Fruit fly (Drosophila melanogaster) whole organism, prepupa: ENCODE data around the gene CG4766.

Experiments
- CG10631 ChIP-seq: fragments of 200-800 bp; sonication (Bioruptor generic); optimal IDR thresholded peaks from 2 replicates; lab custom pipeline; 2016; ENCODE audit warnings: missing biosample characterization, missing genetic modification characterization
- CG10669 ChIP-seq: fragments of 200-800 bp; sonication (Bioruptor generic); optimal IDR thresholded peaks from 3 replicates; lab custom pipeline; 2018; ENCODE audit warnings: missing biosample characterization, mild to moderate bottlenecking, missing genetic modification characterization, moderate library complexity
- CG11294 ChIP-seq: fragments of 200-800 bp; sonication (Bioruptor generic); IDR thresholded peaks from 2 replicates; pipeline ENCODE4 v1.3.6; 2022; ENCODE audit warnings: missing biosample characterization, missing genetic modification characterization
- CG11762 ChIP-seq: fragments of 200-800 bp; sonication (Bioruptor generic); optimal IDR thresholded peaks from 3 replicates; lab custom pipeline; 2016; ENCODE audit warnings: missing biosample characterization, missing genetic modification characterization; ENCODE audit not compliant: insufficient read depth
- CG11902 ChIP-seq: fragments of 200-800 bp; sonication (Bioruptor generic); optimal IDR thresholded peaks from 3 replicates; lab custom pipeline; 2016; ENCODE audit warnings: missing biosample characterization, missing genetic modification characterization
- CG15336 ChIP-seq: fragments of 200-800 bp; sonication (Bioruptor generic); IDR thresholded peaks from 2 replicates; pipeline ENCODE4 v1.3.6; 2022; ENCODE audit warnings: missing biosample characterization, missing genetic modification characterization
- CG1621 ChIP-seq: fragments of 200-800 bp; sonication (Bioruptor generic); optimal IDR thresholded peaks from 3 replicates; lab custom pipeline; 2018; ENCODE audit warnings: missing biosample characterization, mild to moderate bottlenecking, missing genetic modification characterization
- CG16779 ChIP-seq: fragments of 200-800 bp; sonication (Bioruptor generic); optimal IDR thresholded peaks from 3 replicates; lab custom pipeline; 2017; ENCODE audit warnings: missing biosample characterization, mild to moderate bottlenecking, missing genetic modification characterization
- CG32006 ChIP-seq: fragments of 200-800 bp; sonication (Bioruptor generic); optimal IDR thresholded peaks from 3 replicates; lab custom pipeline; 2017; ENCODE audit warnings: missing biosample characterization, mild to moderate bottlenecking, missing genetic modification characterization
- CG3919 ChIP-seq: fragments of 200-800 bp; sonication (Bioruptor generic); optimal IDR thresholded peaks from 3 replicates; lab custom pipeline; 2016; ENCODE audit warnings: missing biosample characterization, missing genetic modification characterization
- CG4318 ChIP-seq: fragments of 200-800 bp; sonication (Bioruptor generic); optimal IDR thresholded peaks from 3 replicates; lab custom pipeline; 2017; ENCODE audit warnings: missing biosample characterization, mild to moderate bottlenecking, missing genetic modification characterization
- CG6163 ChIP-seq: fragments of 200-800 bp; sonication (Bioruptor generic); IDR thresholded peaks from 3 replicates; pipeline ENCODE4 v1.3.6; 2022; ENCODE audit warnings: missing biosample characterization, missing genetic modification characterization
- CG6276 ChIP-seq: fragments of 200-800 bp; sonication (Bioruptor generic); optimal IDR thresholded peaks from 2 replicates; lab custom pipeline; 2017; ENCODE audit warnings: missing biosample characterization, mild to moderate bottlenecking, missing genetic modification characterization
- CG6792 ChIP-seq: fragments of 200-800 bp; sonication (Bioruptor generic); optimal IDR thresholded peaks from 3 replicates; lab custom pipeline; 2016; ENCODE audit warnings: missing biosample characterization, missing genetic modification characterization
- CG6808 ChIP-seq: fragments of 200-800 bp; sonication (Bioruptor generic); optimal IDR thresholded peaks from 3 replicates; lab custom pipeline; 2017; ENCODE audit warnings: missing biosample characterization, missing genetic modification characterization, mild to moderate bottlenecking, moderate library complexity, missing genetic modification reagents
- CG6854 ChIP-seq: fragments of 200-800 bp; sonication (Bioruptor generic); optimal IDR thresholded peaks from 2 replicates; lab custom pipeline; 2017; ENCODE audit warnings: missing biosample characterization, mild to moderate bottlenecking, missing genetic modification characterization
- CG7368 ChIP-seq: fragments of 200-800 bp; sonication (Bioruptor generic); optimal IDR thresholded peaks from 3 replicates; lab custom pipeline; 2016; ENCODE audit warnings: missing biosample characterization, missing genetic modification characterization
- CG8119 ChIP-seq: fragments of 200-800 bp; sonication (Bioruptor generic); IDR thresholded peaks from 3 replicates; pipeline ENCODE4 v1.3.6; 2022; ENCODE audit warnings: missing biosample characterization, missing genetic modification characterization
- CG8319 ChIP-seq: fragments of 200-800 bp; sonication (Bioruptor generic); optimal IDR thresholded peaks from 3 replicates; lab custom pipeline; 2016; ENCODE audit warnings: missing biosample characterization, missing genetic modification characterization
- CG8632 ChIP-seq: fragments of 200-800 bp; sonication (Bioruptor generic); optimal IDR thresholded peaks from 3 replicates; lab custom pipeline; 2016; ENCODE audit warnings: missing biosample characterization, missing genetic modification characterization
- CG9139 ChIP-seq: fragments of 200-800 bp; sonication (Bioruptor generic); optimal IDR thresholded peaks from 3 replicates; lab custom pipeline; 2017; ENCODE audit warnings: missing biosample characterization, mild to moderate bottlenecking, missing genetic modification characterization
- Eip93F ChIP-seq: fragments of 200-800 bp; sonication (Bioruptor generic); optimal IDR thresholded peaks from 2 replicates; lab custom pipeline; 2016; ENCODE audit warnings: missing biosample characterization, mild to moderate bottlenecking, missing genetic modification characterization
- Ets21C ChIP-seq: fragments of 200-800 bp; sonication (Bioruptor generic); optimal IDR thresholded peaks from 3 replicates; lab custom pipeline; 2016; ENCODE audit warnings: missing biosample characterization, missing genetic modification characterization
- Ets96B ChIP-seq: fragments of 200-800 bp; optimal IDR thresholded peaks from 2 replicates; lab custom pipeline; 2019; ENCODE audit warnings: missing biosample characterization, mild to moderate bottlenecking, missing genetic modification characterization, moderate library complexity
- Gug ChIP-seq: fragments of 200-800 bp; sonication (Bioruptor generic); IDR thresholded peaks from 2 replicates; pipeline ENCODE4 v1.3.6; 2022; ENCODE audit warnings: missing biosample characterization, missing genetic modification characterization
- Hr38 ChIP-seq: sonication (Bioruptor generic); optimal IDR thresholded peaks from 2 replicates; lab custom pipeline; 2016; ENCODE audit warnings: missing biosample characterization, missing genetic modification characterization
- Hr39 ChIP-seq: fragments of 200-800 bp; sonication (Bioruptor generic); optimal IDR thresholded peaks from 2 replicates; lab custom pipeline; 2016; ENCODE audit warnings: missing biosample characterization, missing genetic modification characterization
- Hr4 ChIP-seq: fragments of 200-800 bp; sonication (Bioruptor generic); optimal IDR thresholded peaks from 3 replicates; lab custom pipeline; 2016; ENCODE audit warnings: missing biosample characterization, missing genetic modification characterization
- Lpt ChIP-seq: fragments of 200-800 bp; sonication (Bioruptor generic); optimal IDR thresholded peaks from 3 replicates; lab custom pipeline; 2016; ENCODE audit warnings: missing biosample characterization, missing genetic modification characterization
- OdsH ChIP-seq: fragments of 200-800 bp; sonication (Bioruptor generic); optimal IDR thresholded peaks from 3 replicates; lab custom pipeline; 2016; ENCODE audit warnings: missing biosample characterization, missing genetic modification characterization
- Smox ChIP-seq: fragments of 200-800 bp; sonication (Bioruptor generic); optimal IDR thresholded peaks from 3 replicates; lab custom pipeline; 2016; ENCODE audit warnings: missing biosample characterization, missing genetic modification characterization
- Sox102F ChIP-seq: fragments of 200-800 bp; sonication (Bioruptor generic); optimal IDR thresholded peaks from 2 replicates; lab custom pipeline; 2016; ENCODE audit warnings: missing biosample characterization, mild to moderate bottlenecking, missing genetic modification characterization
- Sox14 ChIP-seq: fragments of 200-800 bp; sonication (Bioruptor generic); optimal IDR thresholded peaks from 3 replicates; lab custom pipeline; 2016; ENCODE audit warnings: missing biosample characterization, missing genetic modification characterization
- Sox15 ChIP-seq: fragments of 200-800 bp; sonication (Bioruptor generic); optimal IDR thresholded peaks from 3 replicates; lab custom pipeline; 2016; ENCODE audit warnings: missing biosample characterization, missing genetic modification characterization
- achi ChIP-seq: fragments of 200-800 bp; sonication (Bioruptor generic); optimal IDR thresholded peaks from 3 replicates; lab custom pipeline; 2016; ENCODE audit warnings: missing biosample characterization, missing genetic modification characterization
- acj6 ChIP-seq: fragments of 200-800 bp; sonication (Bioruptor generic); optimal IDR thresholded peaks from 3 replicates; lab custom pipeline; 2016; ENCODE audit warnings: missing biosample characterization, missing genetic modification characterization
- cyc ChIP-seq: fragments of 200-800 bp; sonication (Bioruptor generic); optimal IDR thresholded peaks from 3 replicates; lab custom pipeline; 2016; ENCODE audit warnings: missing biosample characterization, missing genetic modification characterization
- dac ChIP-seq: fragments of 200-800 bp; sonication (Bioruptor generic); optimal IDR thresholded peaks from 2 replicates; lab custom pipeline; 2017; ENCODE audit warnings: missing biosample characterization, mild to moderate bottlenecking, missing genetic modification characterization
- dsx ChIP-seq: fragments of 200-800 bp; optimal IDR thresholded peaks from 3 replicates; lab custom pipeline; 2019; ENCODE audit warnings: missing biosample characterization, mild to moderate bottlenecking, missing genetic modification characterization, moderate library complexity; ENCODE audit not compliant: poor library complexity, severe bottlenecking
- esn ChIP-seq: fragments of 200-800 bp; sonication (Bioruptor generic); optimal IDR thresholded peaks from 2 replicates; lab custom pipeline; 2016; ENCODE audit warnings: missing biosample characterization, mild to moderate bottlenecking, missing genetic modification characterization, moderate library complexity
- fd59A ChIP-seq: fragments of 200-800 bp; sonication (Bioruptor generic); optimal IDR thresholded peaks from 2 replicates; lab custom pipeline; 2017; ENCODE audit warnings: missing biosample characterization, mild to moderate bottlenecking, missing genetic modification characterization, missing genetic modification reagents
- fd85E ChIP-seq: fragments of 200-800 bp; sonication (Bioruptor generic); optimal IDR thresholded peaks from 3 replicates; lab custom pipeline; 2016; ENCODE audit warnings: missing biosample characterization, missing genetic modification characterization
- fkh ChIP-seq: fragments of 200-800 bp; sonication (Bioruptor generic); optimal IDR thresholded peaks from 3 replicates; lab custom pipeline; 2017; ENCODE audit warnings: missing biosample characterization, mild to moderate bottlenecking, missing genetic modification characterization, moderate library complexity
- lz ChIP-seq: fragments of 200-800 bp; sonication (Bioruptor generic); optimal IDR thresholded peaks from 3 replicates; lab custom pipeline; 2016; ENCODE audit warnings: missing biosample characterization, missing genetic modification characterization
- net ChIP-seq: fragments of 200-800 bp; sonication (Bioruptor generic); optimal IDR thresholded peaks from 3 replicates; lab custom pipeline; 2016; ENCODE audit warnings: missing biosample characterization, missing genetic modification characterization
- pdm3 ChIP-seq: fragments of 200-800 bp; sonication (Bioruptor generic); optimal IDR thresholded peaks from 3 replicates; lab custom pipeline; 2016; ENCODE audit warnings: missing biosample characterization, missing genetic modification characterization
- ss ChIP-seq, 2 experiments: fragments of 200-800 bp; sonication (Bioruptor generic); optimal IDR thresholded peaks; 2 replicates in 1 of 2; 3 replicates in 1 of 2; lab custom pipeline; 2017 to 2018; ENCODE audit warnings: mild to moderate bottlenecking in 2 of 2, missing biosample characterization in 2 of 2, missing genetic modification characterization in 2 of 2, moderate library complexity in 1 of 2
- svp ChIP-seq: fragments of 200-800 bp; sonication (Bioruptor generic); peaks from one replicate; lab custom pipeline; 2016; ENCODE audit warnings: missing biosample characterization, missing genetic modification characterization
- topi ChIP-seq: fragments of 200-800 bp; sonication (Bioruptor generic); optimal IDR thresholded peaks from 3 replicates; lab custom pipeline; 2016; ENCODE audit warnings: missing biosample characterization, missing genetic modification characterization
- vri ChIP-seq: fragments of 200-800 bp; sonication (Bioruptor generic); optimal IDR thresholded peaks from 3 replicates; lab custom pipeline; 2016; ENCODE audit warnings: missing biosample characterization, mild to moderate bottlenecking, missing genetic modification characterization

Gene CG4766

DNA sequence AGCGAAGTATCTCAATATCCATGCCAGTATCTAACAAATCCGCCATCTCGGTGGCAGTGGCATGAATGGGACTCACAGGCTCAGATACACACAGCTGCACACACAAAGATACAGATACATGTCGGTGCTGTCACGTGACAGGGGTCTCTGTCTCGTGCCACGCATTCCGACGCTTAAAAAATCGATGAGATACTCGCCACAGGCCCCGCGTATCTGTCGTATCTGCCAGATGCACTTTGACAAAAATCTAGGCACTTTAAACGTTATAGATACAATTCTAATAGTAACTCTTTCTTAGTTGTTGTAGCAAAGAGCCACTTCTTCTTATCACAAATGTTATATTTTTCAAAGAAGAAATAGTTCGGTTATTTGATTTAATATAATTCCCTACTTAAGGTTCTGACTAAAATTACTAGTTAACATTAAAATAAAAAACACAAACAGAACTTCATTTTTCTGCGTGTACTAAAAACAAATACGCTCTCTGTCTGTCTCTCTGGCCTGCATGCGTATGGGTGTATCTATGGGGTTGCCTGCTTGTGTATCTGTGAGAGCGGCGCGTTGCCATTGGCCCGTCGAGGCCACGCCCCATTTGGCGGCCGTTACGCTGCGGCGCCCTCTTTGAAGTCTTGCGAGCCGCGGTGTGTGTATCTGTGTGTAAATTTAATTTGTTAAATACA is at the start of gene CG4766:
Gene CG4766 (minus strand): TSS at position 51 of the 680 bp plus-strand sequence.
- TF ChIP-seq Gug (GFP tag; lab: Robert Waterston, UW) (peak; percentile 73), acj6 (peak; percentile 86), Sox102F (GFP tag; lab: Kevin White, UChicago) (peak; percentile 83), Ets96B (tag; lab: Kevin White, UChicago) (peak; percentile 88), dsx (GFP tag; lab: Kevin White, UChicago) (peak; percentile 56), OdsH (peak; percentile 86), Lpt (GFP tag; lab: Kevin White, UChicago) (peak; percentile 77), Sox14 (peak; percentile 83), CG8632 (GFP tag; lab: Kevin White, UChicago) (peak; percentile 77), topi (GFP tag; lab: Kevin White, UChicago) (peak; percentile 88), fd85E (peak; percentile 36), Ets21C (GFP tag; lab: Kevin White, UChicago) (peak; percentile 77), CG6854 (GFP tag; lab: Kevin White, UChicago) (peak; percentile 22), CG11902 (peak; percentile 72), net (GFP tag; lab: Kevin White, UChicago) (peak; percentile 83), CG16779 (tag; lab: Kevin White, UChicago) (peak; percentile 66), CG10669 (peak; percentile 82), CG6792 (GFP tag; lab: Kevin White, UChicago) (peak; percentile 87), CG10631 (GFP tag; lab: Kevin White, UChicago) (peak; percentile 86), CG6808 (GFP tag; lab: Kevin White, UChicago) (peak; percentile 82), CG8119 (peak; percentile 92), CG11294 (GFP tag; lab: Robert Waterston, UW) (peak; percentile 61; the same call in 1 of the 2 replicates), CG7368 (peak; percentile 74), CG32006 (GFP tag; lab: Kevin White, UChicago) (peak; percentile 89), lz (GFP tag; lab: Kevin White, UChicago) (peak; percentile 90), vri (GFP tag; lab: Kevin White, UChicago) (peak; percentile 76), Sox15 (GFP tag; lab: Kevin White, UChicago) (peak; percentile 69), Hr38 (no peak), CG3919 (GFP tag; lab: Kevin White, UChicago) (peak; percentile 83), Hr4 (peak; percentile 88), CG1621 (tag; lab: Kevin White, UChicago) (peak; percentile 61), cyc (GFP tag; lab: Kevin White, UChicago) (peak; percentile 82), Smox (GFP tag; lab: Kevin White, UChicago) (peak; percentile 84), CG15336 (GFP tag; lab: Robert Waterston, UW) (peak; percentile 90), CG4318 (GFP tag; lab: Kevin White, UChicago) (peak; percentile 66), esn (GFP tag; lab: Kevin White, UChicago) (peak; percentile 92), dac (GFP tag; lab: Kevin White, UChicago) (peak; percentile 53), ss (GFP tag; optimal IDR thresholded peaks at IDR 0.05; lab: Kevin White, UChicago) (peak; percentile 56 to 81), achi (GFP tag; lab: Kevin White, UChicago) (peak; percentile 82), pdm3 (GFP tag; lab: Kevin White, UChicago) (peak; percentile 85), CG6276 (GFP tag; lab: Kevin White, UChicago) (peak; percentile 70), CG11762 (GFP tag; lab: Kevin White, UChicago) (peak; percentile 83), fkh (peak; percentile 85), Hr39 (peak; percentile 86), svp (GFP tag; lab: Kevin White, UChicago) (peak; percentile 94), CG6163 (GFP tag; lab: Robert Waterston, UW) (peak; percentile 84; the same call in 2 of the 3 replicates), Eip93F (GFP tag; lab: Kevin White, UChicago) (peak; percentile 23), fd59A (peak; percentile 82), CG8319 (GFP tag; lab: Kevin White, UChicago) (peak; percentile 72), CG9139 (GFP tag; lab: Kevin White, UChicago) (peak; percentile 28)
